Worm (Caenorhabditis elegans): ENCODE data around the gene C14A11.2.

DNA sequence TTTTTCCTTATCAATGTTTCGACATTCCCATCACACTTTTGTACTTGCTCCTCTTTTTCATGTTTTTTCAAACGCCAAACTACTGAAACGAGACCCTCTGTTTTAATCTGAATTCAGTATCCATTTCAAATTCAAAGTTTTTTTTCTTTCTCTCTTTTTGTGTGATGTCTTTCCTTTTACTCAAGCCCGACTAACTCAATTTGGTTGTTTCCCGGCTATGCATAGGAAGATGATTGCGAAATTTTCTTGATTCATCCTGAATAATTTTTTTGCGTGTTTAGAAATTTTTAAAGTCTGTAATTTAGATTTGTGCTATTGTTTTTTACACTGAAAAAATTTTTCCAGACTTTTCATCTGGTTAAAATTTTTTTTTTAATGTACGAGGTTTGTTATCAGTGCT lies 38.6 kb upstream of the C14A11.2 start:
- no peak for TF ChIP-seq dve-1 (tag; optimal IDR thresholded peaks at IDR 0.05)
- TF ChIP-seq ceh-9 (tag; optimal IDR thresholded peaks at IDR 0.05) = no peak
- no peak for TF ChIP-seq nhr-232 (tag; optimal IDR thresholded peaks at IDR 0.05)
- no peak for TF ChIP-seq npax-4 (tag; optimal IDR thresholded peaks at IDR 0.05)
- no peak for TF ChIP-seq pha-4 (tag; optimal IDR thresholded peaks at IDR 0.05)
- TF ChIP-seq unc-3 (GFP tag; conservative IDR thresholded peaks at IDR 0.05) = no peak
- no peak for TF ChIP-seq unc-3 (tag; optimal IDR thresholded peaks at IDR 0.05)
- TF ChIP-seq elt-2 (tag; optimal IDR thresholded peaks at IDR 0.05) = no peak
- TF ChIP-seq K09A11.1 (tag; optimal IDR thresholded peaks at IDR 0.05; ENCODE audit: insufficient read depth) = no peak

Data from whole organism, late embryonic.